Fruit fly (Drosophila melanogaster) whole organism, prepupa: ENCODE results near the gene Tengl1.

Source experiments
- CG11762 ChIP-seq: fragments of 200-800 bp; sonication (Bioruptor generic); optimal IDR thresholded peaks from 3 replicates; lab custom pipeline; 2016; ENCODE audit warnings: missing biosample characterization, missing genetic modification characterization; ENCODE audit not compliant: insufficient read depth
- CG11902 ChIP-seq: fragments of 200-800 bp; sonication (Bioruptor generic); optimal IDR thresholded peaks from 3 replicates; lab custom pipeline; 2016; ENCODE audit warnings: missing biosample characterization, missing genetic modification characterization
- Met ChIP-seq: fragments of 200-800 bp; sonication (Bioruptor generic); optimal IDR thresholded peaks from 3 replicates; lab custom pipeline; 2016; ENCODE audit warnings: missing biosample characterization, missing genetic modification characterization
- lz ChIP-seq: fragments of 200-800 bp; sonication (Bioruptor generic); optimal IDR thresholded peaks from 3 replicates; lab custom pipeline; 2016; ENCODE audit warnings: missing biosample characterization, missing genetic modification characterization

dm6 chr2L:2192123-2192601 lies 48.2 kb downstream of the Tengl1 start, which contains the start of gene CG10874:
- TF ChIP-seq CG11762 (GFP tag; lab: Kevin White, UChicago) (no peak), lz (GFP tag; lab: Kevin White, UChicago) (no peak), CG11902 (GFP tag; lab: Kevin White, UChicago) (no peak), Met (GFP tag; lab: Kevin White, UChicago) (no peak)
